Fruit fly (Drosophila melanogaster): Measurements from ENCODE around the gene rsh.
A peak's percentile ranks its signal among the peaks of the same experiment; 100 is the strongest.

The rsh gene

dm6 chrX:13104571-13104970, 116.2 kb downstream of the rsh start:
- no peak for TF ChIP-seq EcR (GFP tag; optimal IDR thresholded peaks at IDR 0.05)
- no peak for TF ChIP-seq CG14655 (GFP tag; optimal IDR thresholded peaks at IDR 0.05)
- TF ChIP-seq D1 (tag; optimal IDR thresholded peaks at IDR 0.05), result no peak
- no peak for TF ChIP-seq CG34367 (tag; optimal IDR thresholded peaks at IDR 0.05)
- no peak for TF ChIP-seq Snoo (tag; optimal IDR thresholded peaks at IDR 0.05)
- no peak for TF ChIP-seq gl (tag; optimal IDR thresholded peaks at IDR 0.05)
- no peak for TF ChIP-seq CG10348 (GFP tag; IDR thresholded peaks at IDR 0.05)
- TF ChIP-seq CG9948 (tag; optimal IDR thresholded peaks at IDR 0.05), result no peak
- no peak for TF ChIP-seq Ets98B (GFP tag; IDR thresholded peaks at IDR 0.05)
- no peak for TF ChIP-seq CG4496 (GFP tag; IDR thresholded peaks at IDR 0.05)
- no peak for TF ChIP-seq CG13204 (GFP tag; optimal IDR thresholded peaks at IDR 0.05)
- no peak for TF ChIP-seq Pif1A (GFP tag; optimal IDR thresholded peaks at IDR 0.05)
- TF ChIP-seq CG8301 (tag; optimal IDR thresholded peaks at IDR 0.05), result no peak

dm6 chrX:13105220-13105619, 116.8 kb downstream of the rsh start:
- TF ChIP-seq EcR (GFP tag; optimal IDR thresholded peaks at IDR 0.05) (no peak), CG8159 (tag; optimal IDR thresholded peaks at IDR 0.05) (no peak), rn (GFP tag; IDR thresholded peaks at IDR 0.05) (no peak), CG8301 (tag; optimal IDR thresholded peaks at IDR 0.05) (no peak), Pif1B (GFP tag; optimal IDR thresholded peaks at IDR 0.05) (no peak), CG15710 (tag; optimal IDR thresholded peaks at IDR 0.05) (no peak), Pif1A (GFP tag; optimal IDR thresholded peaks at IDR 0.05) (no peak), CG10348 (GFP tag; IDR thresholded peaks at IDR 0.05) (no peak), CG32121 (GFP tag; IDR thresholded peaks at IDR 0.05) (no peak), CG13204 (GFP tag; optimal IDR thresholded peaks at IDR 0.05) (no peak), fd96Ca (GFP tag; IDR thresholded peaks at IDR 0.05) (no peak), CG14655 (GFP tag; optimal IDR thresholded peaks at IDR 0.05) (no peak), Ets98B (GFP tag; IDR thresholded peaks at IDR 0.05) (no peak), CG34367 (tag; optimal IDR thresholded peaks at IDR 0.05) (no peak)

- TF ChIP-seq EcR (GFP tag; optimal IDR thresholded peaks at IDR 0.05), result no peak
- no peak for TF ChIP-seq D1 (tag; optimal IDR thresholded peaks at IDR 0.05)
- TF ChIP-seq CG14655 (GFP tag; optimal IDR thresholded peaks at IDR 0.05), result peak; percentile 21
- no peak for TF ChIP-seq fd96Ca (GFP tag; IDR thresholded peaks at IDR 0.05)
- no peak for TF ChIP-seq CG4496 (GFP tag; IDR thresholded peaks at IDR 0.05)
- TF ChIP-seq Snoo (tag; optimal IDR thresholded peaks at IDR 0.05), result no peak
- TF ChIP-seq Ets98B (GFP tag; IDR thresholded peaks at IDR 0.05), result peak; percentile 8; the same call in 1 of the 2 replicates
- peak; percentile 9 for TF ChIP-seq CG15710 (tag; optimal IDR thresholded peaks at IDR 0.05)
- peak; percentile 39 for TF ChIP-seq gl (tag; optimal IDR thresholded peaks at IDR 0.05)
- peak; percentile 26 for TF ChIP-seq CG8159 (tag; optimal IDR thresholded peaks at IDR 0.05)
- no peak for TF ChIP-seq CG32121 (GFP tag; IDR thresholded peaks at IDR 0.05)
- TF ChIP-seq CG12605 (GFP tag; IDR thresholded peaks at IDR 0.05), result no peak
- TF ChIP-seq CG17806 (tag; optimal IDR thresholded peaks at IDR 0.05), result no peak
Observed at dm6 chrX:13108144-13108824, 119.9 kb downstream of the rsh start, which contains the start of gene Fer3HCH. Fer3HCH (minus strand) TSS chrX:13108194.

dm6 chrX:13109583-13110126, 121.2 kb downstream of the rsh start:
- TF ChIP-seq CG32121 (GFP tag; IDR thresholded peaks at IDR 0.05), result peak; percentile 11; the same call in 1 of the 2 replicates
- no peak for TF ChIP-seq CG9948 (tag; optimal IDR thresholded peaks at IDR 0.05)

dm6 chrX:13111832-13112231, 123.4 kb downstream of the rsh start:
- TF ChIP-seq EcR (GFP tag; optimal IDR thresholded peaks at IDR 0.05), result peak; percentile 47
- peak; percentile 26 for TF ChIP-seq CG8301 (tag; optimal IDR thresholded peaks at IDR 0.05)
- TF ChIP-seq Pif1B (GFP tag; optimal IDR thresholded peaks at IDR 0.05), result no peak
- TF ChIP-seq CG12605 (GFP tag; IDR thresholded peaks at IDR 0.05), result peak; percentile 56; the same call in 1 of the 2 replicates
- TF ChIP-seq D1 (tag; optimal IDR thresholded peaks at IDR 0.05), result no peak
- no peak for TF ChIP-seq CG34367 (tag; optimal IDR thresholded peaks at IDR 0.05)
- peak; percentile 52 for TF ChIP-seq CG13204 (GFP tag; optimal IDR thresholded peaks at IDR 0.05)
- TF ChIP-seq CG14655 (GFP tag; optimal IDR thresholded peaks at IDR 0.05), result peak; percentile 3

dm6 chrX:13112238-13112829, 123.9 kb downstream of the rsh start, which contains the start of gene Chpf:
Chpf (minus strand) TSS chrX:13112462.
- no peak for TF ChIP-seq CG9948 (tag; optimal IDR thresholded peaks at IDR 0.05)
- TF ChIP-seq rn (GFP tag; IDR thresholded peaks at IDR 0.05), result no peak
- peak; percentile 50; the same call in 1 of the 2 replicates for TF ChIP-seq Ets98B (GFP tag; IDR thresholded peaks at IDR 0.05)
- peak; percentile 55 for TF ChIP-seq CG32121 (GFP tag; IDR thresholded peaks at IDR 0.05)
- 0 out of 3 replicates have a peak, but pooled peaks have one; percentile 55 for TF ChIP-seq CG4496 (GFP tag; IDR thresholded peaks at IDR 0.05)
- no peak for TF ChIP-seq fd96Ca (GFP tag; IDR thresholded peaks at IDR 0.05)
- TF ChIP-seq Pif1B (GFP tag; optimal IDR thresholded peaks at IDR 0.05), result peak; percentile 42
- no peak for TF ChIP-seq CG8159 (tag; optimal IDR thresholded peaks at IDR 0.05)
